Worm (Caenorhabditis elegans): ENCODE results near the gene dars-1.

- no peak for TF ChIP-seq Y56A3A.18 (GFP tag; IDR thresholded peaks at IDR 0.05)
- TF ChIP-seq K11D2.4 (GFP tag; IDR thresholded peaks at IDR 0.05) = no peak
- TF ChIP-seq F49E8.2 (tag; optimal IDR thresholded peaks at IDR 0.05; ENCODE audit: insufficient read depth) = no peak
- no peak for TF ChIP-seq ztf-26 (tag; optimal IDR thresholded peaks at IDR 0.05)
- TF ChIP-seq egrh-3 (GFP tag; IDR thresholded peaks at IDR 0.05) = no peak
- TF ChIP-seq T26A5.8 (tag; optimal IDR thresholded peaks at IDR 0.05) = no peak
- TF ChIP-seq sdz-38 (tag; optimal IDR thresholded peaks at IDR 0.05) = no peak
- TF ChIP-seq unc-62 (GFP tag; optimal IDR thresholded peaks at IDR 0.05) = no peak
- no peak for TF ChIP-seq somi-1 (GFP tag; optimal IDR thresholded peaks at IDR 0.05)
- no peak for TF ChIP-seq ceh-58 (GFP tag; IDR thresholded peaks at IDR 0.05)
- no peak for TF ChIP-seq F23B12.7 (tag; optimal IDR thresholded peaks at IDR 0.05; ENCODE audit: insufficient read depth)
- TF ChIP-seq pbrm-1 (GFP tag; IDR thresholded peaks at IDR 0.05) = no peak
- TF ChIP-seq attf-6 (GFP tag; IDR thresholded peaks at IDR 0.05) = no peak
Observed at ce11 chrIII:9476564-9476963, 14.5 kb downstream of the dars-1 start.

All from whole organism, young adult.